Fruit fly (Drosophila melanogaster) whole organism, embryonic: Measurements from ENCODE around the gene Trim9.

ENCODE experiments used
- Adf1 ChIP-seq: fragments of 200-800 bp; sonication (Bioruptor generic); IDR thresholded peaks from 2 replicates; pipeline ENCODE4 v1.3.6; 2022; ENCODE audit warnings: missing biosample characterization, missing genetic modification characterization
- Antp ChIP-seq: fragments of 200-800 bp; sonication (Bioruptor generic); optimal IDR thresholded peaks from 3 replicates; lab custom pipeline; 2016; ENCODE audit warnings: missing biosample characterization, missing genetic modification characterization
- CG10462 ChIP-seq: fragments of 200-800 bp; sonication (Bioruptor generic); optimal IDR thresholded peaks from 2 replicates; lab custom pipeline; 2016; ENCODE audit warnings: missing biosample characterization, missing genetic modification characterization
- CG11085 ChIP-seq: fragments of 200-800 bp; sonication (Bioruptor generic); IDR thresholded peaks from 2 replicates; pipeline ENCODE4 v1.3.6; 2022; ENCODE audit warnings: missing biosample characterization, missing genetic modification characterization
- CG11504 ChIP-seq: fragments of 200-800 bp; sonication (Bioruptor generic); optimal IDR thresholded peaks from 3 replicates; lab custom pipeline; 2019; ENCODE audit warnings: missing biosample characterization, mild to moderate bottlenecking, missing genetic modification characterization, moderate library complexity
- CG12299 ChIP-seq: fragments of 200-800 bp; sonication (Bioruptor generic); optimal IDR thresholded peaks from 2 replicates; lab custom pipeline; 2018; ENCODE audit warnings: missing biosample characterization, mild to moderate bottlenecking, missing genetic modification characterization
- CG15514 ChIP-seq: fragments of 200-800 bp; sonication (Bioruptor generic); optimal IDR thresholded peaks from 3 replicates; lab custom pipeline; 2017; ENCODE audit warnings: missing biosample characterization, missing genetic modification characterization, mild to moderate bottlenecking, moderate library complexity, missing genetic modification reagents
- CG16813 ChIP-seq: fragments of 200-800 bp; sonication (Bioruptor generic); IDR thresholded peaks from 3 replicates; pipeline ENCODE4 v1.3.6; 2022; ENCODE audit warnings: missing biosample characterization, missing genetic modification characterization; ENCODE audit not compliant: partially characterized antibody
- CG17568 ChIP-seq: fragments of 200-800 bp; sonication (Bioruptor generic); optimal IDR thresholded peaks from 2 replicates; lab custom pipeline; 2018; ENCODE audit warnings: missing biosample characterization, mild to moderate bottlenecking, missing genetic modification characterization, moderate library complexity
- CG2199 ChIP-seq: fragments of 200-800 bp; sonication (Bioruptor generic); IDR thresholded peaks from 3 replicates; pipeline ENCODE4 v1.3.6; 2022; ENCODE audit warnings: missing biosample characterization, missing genetic modification characterization
- CG30431 ChIP-seq: fragments of 200-800 bp; sonication (Bioruptor generic); optimal IDR thresholded peaks from 2 replicates; lab custom pipeline; 2017; ENCODE audit warnings: missing biosample characterization, missing genetic modification characterization
- CG32532 ChIP-seq: fragments of 200-800 bp; sonication (Bioruptor generic); IDR thresholded peaks from 2 replicates; pipeline ENCODE4 v1.3.6; 2022; ENCODE audit warnings: missing biosample characterization, missing genetic modification characterization
- CG34376 ChIP-seq: fragments of 200-800 bp; sonication (Bioruptor generic); optimal IDR thresholded peaks from 2 replicates; lab custom pipeline; 2018; ENCODE audit warnings: missing biosample characterization, mild to moderate bottlenecking, missing genetic modification characterization
- CG42726 ChIP-seq: fragments of 200-800 bp; sonication (Bioruptor generic); IDR thresholded peaks from 2 replicates; pipeline ENCODE4 v1.3.6; 2022; ENCODE audit warnings: missing biosample characterization, missing genetic modification characterization; ENCODE audit not compliant: partially characterized antibody
- CG4282 ChIP-seq: fragments of 200-800 bp; sonication (Bioruptor generic); optimal IDR thresholded peaks from 2 replicates; lab custom pipeline; 2016; ENCODE audit warnings: missing biosample characterization, missing genetic modification characterization
- CG6689 ChIP-seq: fragments of 200-800 bp; sonication (Bioruptor generic); IDR thresholded peaks from 2 replicates; pipeline ENCODE4 v1.3.6; 2022; ENCODE audit warnings: missing biosample characterization, missing genetic modification characterization
- CG6813 ChIP-seq: fragments of 200-800 bp; sonication (Bioruptor generic); optimal IDR thresholded peaks from 2 replicates; lab custom pipeline; 2017; ENCODE audit warnings: missing biosample characterization, missing genetic modification characterization, mild to moderate bottlenecking, moderate library complexity, missing genetic modification reagents
- CG7839 ChIP-seq: fragments of 200-800 bp; sonication (Bioruptor generic); optimal IDR thresholded peaks from 3 replicates; lab custom pipeline; 2018; ENCODE audit warnings: missing biosample characterization, mild to moderate bottlenecking, missing genetic modification characterization, moderate library complexity
- CG8478 ChIP-seq: fragments of >200 bp; optimal IDR thresholded peaks from 2 replicates; lab custom pipeline; 2018
- Chrac-16 ChIP-seq: fragments of 200-800 bp; sonication (Bioruptor generic); optimal IDR thresholded peaks from 3 replicates; lab custom pipeline; 2016; ENCODE audit warnings: missing biosample characterization, missing genetic modification characterization
- Dfd ChIP-seq, 2 experiments: fragments of >200 bp; optimal IDR thresholded peaks; 2 replicates each; lab custom pipeline; 2017; ENCODE audit warnings: missing biosample characterization in 2 of 2, missing genetic modification characterization in 2 of 2
- Ets97D ChIP-seq: fragments of 200-800 bp; sonication (Bioruptor generic); optimal IDR thresholded peaks from 3 replicates; lab custom pipeline; 2016; ENCODE audit warnings: missing biosample characterization, missing genetic modification characterization
- Gug ChIP-seq: fragments of 200-800 bp; sonication (Bioruptor generic); IDR thresholded peaks from 4 replicates; pipeline ENCODE4 v1.3.6; 2022; ENCODE audit warnings: missing biosample characterization, missing genetic modification characterization
- Lpt ChIP-seq: fragments of >200 bp; optimal IDR thresholded peaks from 2 replicates; lab custom pipeline; 2018; ENCODE audit warnings: missing biosample characterization, missing genetic modification characterization
- MESR4 ChIP-seq: fragments of 200-800 bp; sonication (Bioruptor generic); optimal IDR thresholded peaks from 2 replicates; lab custom pipeline; 2018; ENCODE audit warnings: missing biosample characterization, mild to moderate bottlenecking, missing genetic modification characterization, moderate library complexity
- Nf-YC ChIP-seq: fragments of 200-800 bp; optimal IDR thresholded peaks from 3 replicates; lab custom pipeline; 2019; ENCODE audit warnings: missing biosample characterization, mild to moderate bottlenecking, missing genetic modification characterization, moderate library complexity
- Oaz ChIP-seq: fragments of 200-800 bp; sonication (Bioruptor generic); IDR thresholded peaks from 2 replicates; pipeline ENCODE4 v1.3.6; 2022; ENCODE audit warnings: missing biosample characterization, missing genetic modification characterization
- Sry-β ChIP-seq: fragments of 200-800 bp; sonication (Bioruptor generic); optimal IDR thresholded peaks from 2 replicates; lab custom pipeline; 2018; ENCODE audit warnings: missing biosample characterization, mild to moderate bottlenecking, missing genetic modification characterization, moderate library complexity
- Tbp ChIP-seq: fragments of >200 bp; optimal IDR thresholded peaks from 2 replicates; lab custom pipeline; 2018; ENCODE audit warnings: missing biosample characterization, missing genetic modification characterization
- Vsx1 ChIP-seq: fragments of 200-800 bp; sonication (Bioruptor generic); optimal IDR thresholded peaks from 2 replicates; lab custom pipeline; 2017; ENCODE audit warnings: missing biosample characterization, mild to moderate bottlenecking, missing genetic modification characterization, missing genetic modification reagents
- YL-1 ChIP-seq: fragments of 200-800 bp; sonication (Bioruptor generic); optimal IDR thresholded peaks from 3 replicates; lab custom pipeline; 2017; ENCODE audit warnings: missing biosample characterization, mild to moderate bottlenecking, missing genetic modification characterization
- ase ChIP-seq: fragments of 200-800 bp; sonication (Bioruptor generic); IDR thresholded peaks from 3 replicates; pipeline ENCODE4 v1.3.6; 2022; ENCODE audit warnings: missing biosample characterization, missing genetic modification characterization
- bigmax ChIP-seq: fragments of 200-800 bp; sonication (Bioruptor generic); optimal IDR thresholded peaks from 2 replicates; lab custom pipeline; 2018; ENCODE audit warnings: missing biosample characterization, mild to moderate bottlenecking, missing genetic modification characterization
- bowl ChIP-seq: fragments of 200-800 bp; sonication (Bioruptor generic); IDR thresholded peaks from 2 replicates; pipeline ENCODE4 v1.3.6; 2022; ENCODE audit warnings: missing biosample characterization, missing genetic modification characterization
- dati ChIP-seq: fragments of 200-800 bp; sonication (Bioruptor generic); IDR thresholded peaks from 2 replicates; pipeline ENCODE4 v1.3.6; 2022; ENCODE audit warnings: missing biosample characterization, missing genetic modification characterization
- dm ChIP-seq: fragments of 200-800 bp; sonication (Bioruptor generic); optimal IDR thresholded peaks from 3 replicates; lab custom pipeline; 2016; ENCODE audit warnings: missing biosample characterization, missing genetic modification characterization
- lab ChIP-seq: fragments of 200-800 bp; sonication (Bioruptor generic); optimal IDR thresholded peaks from 3 replicates; lab custom pipeline; 2017; ENCODE audit warnings: missing biosample characterization, missing genetic modification characterization, mild to moderate bottlenecking, moderate library complexity, missing genetic modification reagents
- lilli ChIP-seq: fragments of 200-800 bp; sonication (Bioruptor generic); optimal IDR thresholded peaks from 3 replicates; lab custom pipeline; 2016; ENCODE audit warnings: missing biosample characterization, missing genetic modification characterization
- luna ChIP-seq: fragments of 200-800 bp; sonication (Bioruptor generic); optimal IDR thresholded peaks from 2 replicates; lab custom pipeline; 2016; ENCODE audit warnings: missing biosample characterization, missing genetic modification characterization
- odd ChIP-seq: fragments of 200-800 bp; sonication (Bioruptor generic); optimal IDR thresholded peaks from 2 replicates; lab custom pipeline; 2017; ENCODE audit warnings: missing biosample characterization, mild to moderate bottlenecking, missing genetic modification characterization
- p53 ChIP-seq: fragments of 200-800 bp; sonication (Bioruptor generic); optimal IDR thresholded peaks from 2 replicates; lab custom pipeline; 2016; ENCODE audit warnings: missing biosample characterization, missing genetic modification characterization
- pho ChIP-seq: fragments of 200-800 bp; sonication (Bioruptor generic); optimal IDR thresholded peaks from 2 replicates; lab custom pipeline; 2016; ENCODE audit warnings: missing biosample characterization, missing genetic modification characterization
- prd ChIP-seq, 3 experiments: fragments of >200 bp in 2 of 3; fragments of 200-800 bp in 1 of 3; sonication (Bioruptor generic) in 1 of 3; optimal IDR thresholded peaks in 2 of 3; IDR thresholded peaks in 1 of 3; 2 replicates in 2 of 3; 3 replicates in 1 of 3; pipeline versions ENCODE4 v1.3.6 to Lab custom; 2017 to 2022; ENCODE audit warnings: missing biosample characterization in 1 of 3, missing genetic modification characterization in 1 of 3
- pzg ChIP-seq: fragments of 200-800 bp; sonication (Bioruptor generic); optimal IDR thresholded peaks from 3 replicates; lab custom pipeline; 2018; ENCODE audit warnings: missing biosample characterization, mild to moderate bottlenecking, missing genetic modification characterization, moderate library complexity
- run ChIP-seq: fragments of 200-800 bp; sonication (Bioruptor generic); optimal IDR thresholded peaks from 3 replicates; lab custom pipeline; 2018; ENCODE audit warnings: missing biosample characterization, mild to moderate bottlenecking, missing genetic modification characterization
- sqz ChIP-seq: fragments of 200-800 bp; sonication (Bioruptor generic); optimal IDR thresholded peaks from 3 replicates; lab custom pipeline; 2018; ENCODE audit warnings: missing biosample characterization, mild to moderate bottlenecking, missing genetic modification characterization
- tll ChIP-seq, 2 experiments: fragments of 200-800 bp in 1 of 2; fragments of >200 bp in 1 of 2; sonication (Bioruptor generic) in 1 of 2; optimal IDR thresholded peaks; 2 replicates each; lab custom pipeline; 2017 to 2019; ENCODE audit warnings: missing biosample characterization in 2 of 2, missing genetic modification characterization in 2 of 2, mild to moderate bottlenecking in 1 of 2, moderate library complexity in 1 of 2
- tx ChIP-seq: fragments of 200-800 bp; sonication (Bioruptor generic); optimal IDR thresholded peaks from 2 replicates; lab custom pipeline; 2016; ENCODE audit warnings: missing biosample characterization, missing genetic modification characterization
- vfl ChIP-seq: fragments of 200-800 bp; sonication (Bioruptor generic); optimal IDR thresholded peaks from 2 replicates; lab custom pipeline; 2016; ENCODE audit warnings: missing biosample characterization, missing genetic modification characterization

The Trim9 gene

dm6 chr2L:10506557-10507252, 38.0 kb upstream of the Trim9 start, which contains the start of the genes Myo31DF and CG6094 (continued):
- TF ChIP-seq Dfd (GFP tag; optimal IDR thresholded peaks at IDR 0.05; lab: Kevin White, UChicago): peak in 1 of 2 experiments; percentile 44
- TF ChIP-seq Vsx1 (GFP tag; lab: Kevin White, UChicago): peak; percentile 59
- TF ChIP-seq Chrac-16 (GFP tag; lab: Kevin White, UChicago): no peak
- peak; percentile 15; the same call in 1 of the 2 replicates for TF ChIP-seq Adf1 (GFP tag; lab: Robert Waterston, UW)
- TF ChIP-seq CG4282 (GFP tag; lab: Kevin White, UChicago): no peak
- no peak for TF ChIP-seq CG8478 (lab: Kevin White, UChicago)
- peak; percentile 27 for TF ChIP-seq vfl (GFP tag; lab: Kevin White, UChicago)
- TF ChIP-seq MESR4 (GFP tag; lab: Kevin White, UChicago): peak; percentile 1
- peak; percentile 19 for TF ChIP-seq Nf-YC (tag; lab: Kevin White, UChicago)
- TF ChIP-seq dati (GFP tag; lab: Robert Waterston, UW): no peak
- peak; percentile 34 for TF ChIP-seq tx (GFP tag; lab: Kevin White, UChicago)
- peak; percentile 51 for TF ChIP-seq lilli
- peak; percentile 98 for TF ChIP-seq pzg
- TF ChIP-seq p53 (GFP tag; lab: Kevin White, UChicago): no peak
- peak; percentile 46 for TF ChIP-seq lab (GFP tag; lab: Kevin White, UChicago)
- TF ChIP-seq CG7839: peak; percentile 8
- TF ChIP-seq CG11085 (GFP tag; lab: Robert Waterston, UW): no peak
- TF ChIP-seq CG32532 (GFP tag; lab: Robert Waterston, UW): peak; percentile 51; the same call in 1 of the 2 replicates
- peak; percentile 81 for TF ChIP-seq Ets97D
- no peak for TF ChIP-seq Sry-β (GFP tag; lab: Kevin White, UChicago)
- no peak for TF ChIP-seq bowl (GFP tag; lab: Robert Waterston, UW)
- no peak for TF ChIP-seq CG10462
- no peak for TF ChIP-seq YL-1 (GFP tag; lab: Kevin White, UChicago)
- TF ChIP-seq Lpt (GFP tag; lab: Kevin White, UChicago): no peak
- peak; percentile 54 for TF ChIP-seq CG34376 (GFP tag; lab: Kevin White, UChicago)
- peak; percentile 78 for TF ChIP-seq CG11504
- TF ChIP-seq CG15514 (GFP tag; lab: Kevin White, UChicago): peak; percentile 88
- peak; percentile 55 for TF ChIP-seq run (tag; lab: Kevin White, UChicago)
- no peak for TF ChIP-seq odd (GFP tag; lab: Kevin White, UChicago)
- TF ChIP-seq CG6813 (GFP tag; lab: Kevin White, UChicago): no peak
- no peak for TF ChIP-seq CG6689 (GFP tag; lab: Robert Waterston, UW)
- TF ChIP-seq Gug: peak; percentile 46; the same call in 1 of the 4 replicates
- peak; percentile 40 to 44 for TF ChIP-seq tll (GFP tag; optimal IDR thresholded peaks at IDR 0.05; lab: Kevin White, UChicago)
- TF ChIP-seq Oaz (GFP tag; lab: Robert Waterston, UW): no peak
- TF ChIP-seq sqz (GFP tag; lab: Kevin White, UChicago): peak; percentile 42
- no peak for TF ChIP-seq CG12299 (tag; lab: Kevin White, UChicago)
- TF ChIP-seq ase (GFP tag; lab: Robert Waterston, UW): peak; percentile 40; the same call in 1 of the 3 replicates
- TF ChIP-seq luna (GFP tag; lab: Kevin White, UChicago): no peak
- TF ChIP-seq prd (optimal IDR thresholded peaks at IDR 0.05; lab: Kevin White, UChicago): no peak
- TF ChIP-seq prd (GFP tag; IDR thresholded peaks at IDR 0.05; lab: Robert Waterston, UW): peak; percentile 17; the same call in 1 of the 3 replicates
- no peak for TF ChIP-seq bigmax (GFP tag; lab: Kevin White, UChicago)
- peak; percentile 16 for TF ChIP-seq Tbp (GFP tag; lab: Kevin White, UChicago)
- TF ChIP-seq CG16813: no peak
- peak; percentile 35 for TF ChIP-seq Antp
- no peak for TF ChIP-seq CG30431
- peak; percentile 87; the same call in 2 of the 3 replicates for TF ChIP-seq CG2199 (GFP tag; lab: Robert Waterston, UW)
- TF ChIP-seq dm (GFP tag; lab: Kevin White, UChicago): peak; percentile 28
- TF ChIP-seq CG17568: no peak
- TF ChIP-seq CG42726 (GFP tag; lab: Robert Waterston, UW): peak; percentile 75
- peak; percentile 55 for TF ChIP-seq pho (GFP tag; lab: Kevin White, UChicago)
